Worm (Caenorhabditis elegans): Measurements from ENCODE around the gene vnut-1.

Gene vnut-1

ce11 chrII:14497848-14498247, 8.2 kb downstream of the vnut-1 start, which contains the start of gene dhs-8:
Gene dhs-8, plus strand, starts transcription at chrII:14498026.
- TF ChIP-seq elt-2 (tag; optimal IDR thresholded peaks at IDR 0.05) (no peak), lin-14 (GFP tag; optimal IDR thresholded peaks at IDR 0.05) (no peak), skn-1 (tag; optimal IDR thresholded peaks at IDR 0.05) (peak; percentile 87), ceh-82 (tag; optimal IDR thresholded peaks at IDR 0.05) (no peak), nhr-84 (tag; optimal IDR thresholded peaks at IDR 0.05) (no peak), mef-2 (tag; optimal IDR thresholded peaks at IDR 0.05) (no peak), nhr-90 (tag; optimal IDR thresholded peaks at IDR 0.05; ENCODE audit: poor library complexity) (no peak), blmp-1 (tag; optimal IDR thresholded peaks at IDR 0.05) (peak; percentile 43), nhr-20 (tag; optimal IDR thresholded peaks at IDR 0.05) (peak; percentile 67), lin-35 (GFP tag; optimal IDR thresholded peaks at IDR 0.05) (peak; percentile 13 to 21), nhr-19 (GFP tag; conservative IDR thresholded peaks at IDR 0.05) (0 out of 2 replicates have a peak, but pooled peaks have one; percentile 3), egl-13 (tag; optimal IDR thresholded peaks at IDR 0.05) (no peak), lin-15B (tag; optimal IDR thresholded peaks at IDR 0.05) (no peak), mep-1 (tag; optimal IDR thresholded peaks at IDR 0.05) (peak; percentile 35), snu-23 (GFP tag; optimal IDR thresholded peaks at IDR 0.05) (peak; percentile 41), nhr-85 (tag) (peak; percentile 47), nhr-11 (tag; optimal IDR thresholded peaks at IDR 0.05) (no peak), elt-3 (tag; optimal IDR thresholded peaks at IDR 0.05) (peak in 2 of 6 experiments; percentile 19 to 26), xbp-1 (tag; optimal IDR thresholded peaks at IDR 0.05) (no peak)

ce11 chrII:14500122-14500521, 10.5 kb downstream of the vnut-1 start, which contains the start of gene K10H10.4:
Gene K10H10.4, plus strand, starts transcription at chrII:14500422.
- TF ChIP-seq hlh-17 (GFP tag; optimal IDR thresholded peaks at IDR 0.05; ENCODE audit: borderline replicate concordance) (no peak), nhr-90 (tag; optimal IDR thresholded peaks at IDR 0.05; ENCODE audit: poor library complexity) (no peak), tlp-1 (tag; optimal IDR thresholded peaks at IDR 0.05) (no peak), pag-3 (tag; optimal IDR thresholded peaks at IDR 0.05; ENCODE audit: borderline replicate concordance, insufficient read depth) (no peak), unc-86 (tag; optimal IDR thresholded peaks at IDR 0.05) (no peak), lin-39 (tag; optimal IDR thresholded peaks at IDR 0.05) (no peak), irx-1 (tag; optimal IDR thresholded peaks at IDR 0.05) (no peak)

ce11 chrII:14501447-14501846, 11.8 kb downstream of the vnut-1 start, which contains the start of gene K10H10.5:
Gene K10H10.5, plus strand, starts transcription at chrII:14501747.
- TF ChIP-seq elt-3 (tag; optimal IDR thresholded peaks at IDR 0.05) (no peak), pax-3 (tag; optimal IDR thresholded peaks at IDR 0.05) (no peak), unc-30 (tag; optimal IDR thresholded peaks at IDR 0.05) (no peak)

- no peak for TF ChIP-seq C04F5.9 (tag; optimal IDR thresholded peaks at IDR 0.05)
- TF ChIP-seq hpl-2 (GFP tag; optimal IDR thresholded peaks at IDR 0.05) = no peak
- no peak for TF ChIP-seq nhr-85 (tag)
- TF ChIP-seq swsn-7 (tag; optimal IDR thresholded peaks at IDR 0.05) = no peak
- no peak for TF ChIP-seq lin-14 (GFP tag; optimal IDR thresholded peaks at IDR 0.05)
- TF ChIP-seq vab-15 (tag; optimal IDR thresholded peaks at IDR 0.05) = no peak
- TF ChIP-seq tbx-2 (tag; optimal IDR thresholded peaks at IDR 0.05) = no peak
- TF ChIP-seq nhr-237 (tag; optimal IDR thresholded peaks at IDR 0.05) = no peak
- TF ChIP-seq zip-4 (GFP tag; optimal IDR thresholded peaks at IDR 0.05) = no peak
- no peak for TF ChIP-seq irx-1 (tag; optimal IDR thresholded peaks at IDR 0.05)
- TF ChIP-seq ceh-90 (tag; optimal IDR thresholded peaks at IDR 0.05) = no peak
Observed at ce11 chrII:14502997-14503396, 13.4 kb downstream of the vnut-1 start, which contains the start of gene K10H10.6. Gene K10H10.6, plus strand, starts transcription at chrII:14503297.

- TF ChIP-seq dpl-1 (GFP tag; optimal IDR thresholded peaks at IDR 0.05) = no peak
Observed at ce11 chrII:14506245-14506644, 16.6 kb downstream of the vnut-1 start, which contains the start of gene K10H10.12. Gene K10H10.12, minus strand, starts transcription at chrII:14506345.
